Worm (Caenorhabditis elegans) whole organism, midembryonic: ENCODE results near the gene daf-37.

Source experiments
- T22C8.4 ChIP-seq: fragments of 200-800 bp; sonication (Bioruptor generic); IDR thresholded peaks from 2 replicates; pipeline ENCODE4 v1.3.6; 2022; ENCODE audit warnings: missing genetic modification characterization, missing compliant biosample characterization
- cog-1 ChIP-seq: sonication (generic microtip); optimal IDR thresholded peaks from 2 replicates; lab custom pipeline; 2016; ENCODE audit warnings: missing genetic modification characterization, missing compliant biosample characterization
- flt-1 ChIP-seq: fragments of 200-800 bp; sonication (Bioruptor generic); IDR thresholded peaks from 2 replicates; pipeline ENCODE4 v1.3.6; 2022; ENCODE audit warnings: missing genetic modification characterization, missing compliant biosample characterization
- klf-2 ChIP-seq: fragments of 200-800 bp; sonication (Bioruptor generic); conservative IDR thresholded peaks from 2 replicates; pipeline ENCODE4 v1.3.6; 2022; ENCODE audit warnings: missing genetic modification reagents, missing genetic modification characterization, missing compliant biosample characterization
- med-1 ChIP-seq: sonication (generic microtip); optimal IDR thresholded peaks from 2 replicates; lab custom pipeline; 2017; ENCODE audit warnings: missing genetic modification characterization, mild to moderate bottlenecking, missing compliant biosample characterization, antibody characterized with exemption, missing genetic modification reagents; ENCODE audit not compliant: insufficient read depth
- ref-1 ChIP-seq: fragments of 200-800 bp; sonication (Bioruptor generic); conservative IDR thresholded peaks from 2 replicates; pipeline ENCODE4 v1.3.6; 2022; ENCODE audit warnings: missing genetic modification reagents, missing genetic modification characterization, missing compliant biosample characterization
- tab-1 ChIP-seq: fragments of 200-800 bp; sonication (Bioruptor generic); IDR thresholded peaks from 2 replicates; pipeline ENCODE4 v1.3.6; 2022; ENCODE audit warnings: missing genetic modification characterization, missing compliant biosample characterization
- ztf-23 ChIP-seq: fragments of 200-800 bp; sonication (Bioruptor generic); IDR thresholded peaks from 2 replicates; pipeline ENCODE4 v1.3.6; 2022; ENCODE audit warnings: missing genetic modification reagents, missing genetic modification characterization, missing compliant biosample characterization
- ztf-29 ChIP-seq: fragments of 200-800 bp; sonication (Bioruptor generic); IDR thresholded peaks from 2 replicates; pipeline ENCODE4 v1.3.6; 2022; ENCODE audit warnings: missing genetic modification reagents, missing genetic modification characterization, missing compliant biosample characterization

- TF ChIP-seq ztf-29 (GFP tag; lab: Robert Waterston, UW), result no peak
- TF ChIP-seq med-1, result no peak
- no peak for TF ChIP-seq ztf-23 (GFP tag; lab: Robert Waterston, UW)
- TF ChIP-seq T22C8.4, result no peak
- no peak for TF ChIP-seq flt-1
- no peak for TF ChIP-seq klf-2 (GFP tag; lab: Robert Waterston, UW)
- no peak for TF ChIP-seq ref-1 (GFP tag; lab: Robert Waterston, UW)
- no peak for TF ChIP-seq tab-1
- no peak for TF ChIP-seq cog-1
Measured at ce11 chrII:6168714-6169113, 39.3 kb downstream of the daf-37 start.
